Fruit fly (Drosophila melanogaster): ENCODE results near the gene CG32755.

Gene CG32755

dm6 chrX:5949951-5950350 lies at the start of gene CG32755:
Gene CG32755, plus strand, starts transcription at chrX:5950251.
- no peak for TF ChIP-seq CG8478 (optimal IDR thresholded peaks at IDR 0.05)

DNA sequence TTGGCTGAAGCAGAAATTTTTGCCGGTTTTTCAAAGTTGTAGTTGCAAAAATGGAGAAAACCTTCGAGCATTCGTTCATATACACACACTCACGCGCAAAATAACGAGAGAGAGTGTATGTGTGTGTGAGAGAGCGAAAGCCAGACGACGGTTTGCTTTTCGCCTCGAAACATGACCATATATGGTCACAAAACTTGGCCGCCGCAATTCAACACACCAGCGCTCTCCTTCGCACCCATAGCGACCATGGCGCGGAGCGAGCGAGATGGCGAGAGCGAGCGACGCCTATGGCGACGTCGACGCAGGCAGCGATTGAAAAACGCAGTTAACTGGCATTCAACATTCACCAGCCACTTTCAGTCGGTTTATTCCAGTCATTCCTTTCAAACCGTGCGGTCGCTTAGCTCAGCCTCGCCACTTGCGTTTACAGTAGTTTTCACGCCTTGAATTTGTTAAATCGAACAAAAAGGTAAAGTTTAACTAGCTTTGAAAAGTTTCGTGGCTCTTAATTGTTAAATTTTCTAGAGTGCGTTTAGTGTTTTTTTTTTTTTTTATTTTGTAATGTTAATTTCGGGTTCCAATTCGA lies 48.3 kb upstream of the CG32755 start:
- no peak for TF ChIP-seq CTCF (optimal IDR thresholded peaks at IDR 0.05)
- TF ChIP-seq CG8478 (optimal IDR thresholded peaks at IDR 0.05), result no peak

- no peak for TF ChIP-seq CTCF (optimal IDR thresholded peaks at IDR 0.05)
- no peak for TF ChIP-seq CG8478 (optimal IDR thresholded peaks at IDR 0.05)
Measured at dm6 chrX:5902701-5903100, 47.4 kb upstream of the CG32755 start.

dm6 chrX:5904377-5905085 lies 45.5 kb upstream of the CG32755 start:
- TF ChIP-seq CG8478 (optimal IDR thresholded peaks at IDR 0.05), result no peak

DNA sequence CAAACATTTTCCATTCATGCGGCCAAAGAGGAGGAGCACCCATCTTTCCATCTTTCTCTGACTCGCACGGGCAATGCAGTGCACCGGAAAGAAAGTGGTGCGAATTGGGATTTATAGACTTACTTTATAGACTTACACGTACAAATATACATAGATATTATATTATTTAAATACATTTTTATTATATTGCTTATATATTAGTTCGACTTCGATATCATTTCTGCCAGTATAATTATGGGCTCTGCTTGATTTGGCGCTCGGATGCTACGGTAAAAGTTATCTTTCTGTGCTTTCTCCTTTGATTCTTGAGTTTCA lies 45.0 kb upstream of the CG32755 start:
- TF ChIP-seq CG8478 (optimal IDR thresholded peaks at IDR 0.05) (no peak), CTCF (optimal IDR thresholded peaks at IDR 0.05) (no peak)

- TF ChIP-seq CTCF (optimal IDR thresholded peaks at IDR 0.05) (no peak), CG8478 (optimal IDR thresholded peaks at IDR 0.05) (no peak)
Measured at dm6 chrX:5905446-5905845, 44.6 kb upstream of the CG32755 start, which contains the start of gene CG4020. Gene CG4020, plus strand, starts transcription at chrX:5905746.

DNA sequence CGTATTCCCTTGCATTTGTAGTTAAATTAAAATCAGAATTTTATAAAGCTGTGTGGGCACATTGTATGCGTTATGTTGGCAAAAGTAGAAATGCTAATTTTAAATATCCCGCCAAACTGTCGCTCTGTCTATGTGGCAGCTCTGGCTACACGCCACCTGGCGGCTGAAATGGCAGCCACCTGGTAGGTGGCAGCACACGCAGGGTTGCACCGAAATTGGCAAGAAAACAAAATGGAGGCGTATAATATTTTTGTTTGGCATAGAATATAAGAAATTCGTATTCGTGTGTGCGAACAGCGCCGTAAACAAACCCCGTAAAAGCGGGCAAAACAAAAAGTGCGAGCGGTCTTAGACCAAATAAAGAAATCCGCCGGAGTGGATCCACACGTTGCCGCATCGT lies 42.1 kb upstream of the CG32755 start, which contains the start of gene CG12236:
CG12236 (plus strand) TSS at position 220 of the 400 bp plus-strand sequence.
- TF ChIP-seq CG8478 (optimal IDR thresholded peaks at IDR 0.05), result no peak
- peak; percentile 95 to 97 for TF ChIP-seq CTCF (optimal IDR thresholded peaks at IDR 0.05)

DNA sequence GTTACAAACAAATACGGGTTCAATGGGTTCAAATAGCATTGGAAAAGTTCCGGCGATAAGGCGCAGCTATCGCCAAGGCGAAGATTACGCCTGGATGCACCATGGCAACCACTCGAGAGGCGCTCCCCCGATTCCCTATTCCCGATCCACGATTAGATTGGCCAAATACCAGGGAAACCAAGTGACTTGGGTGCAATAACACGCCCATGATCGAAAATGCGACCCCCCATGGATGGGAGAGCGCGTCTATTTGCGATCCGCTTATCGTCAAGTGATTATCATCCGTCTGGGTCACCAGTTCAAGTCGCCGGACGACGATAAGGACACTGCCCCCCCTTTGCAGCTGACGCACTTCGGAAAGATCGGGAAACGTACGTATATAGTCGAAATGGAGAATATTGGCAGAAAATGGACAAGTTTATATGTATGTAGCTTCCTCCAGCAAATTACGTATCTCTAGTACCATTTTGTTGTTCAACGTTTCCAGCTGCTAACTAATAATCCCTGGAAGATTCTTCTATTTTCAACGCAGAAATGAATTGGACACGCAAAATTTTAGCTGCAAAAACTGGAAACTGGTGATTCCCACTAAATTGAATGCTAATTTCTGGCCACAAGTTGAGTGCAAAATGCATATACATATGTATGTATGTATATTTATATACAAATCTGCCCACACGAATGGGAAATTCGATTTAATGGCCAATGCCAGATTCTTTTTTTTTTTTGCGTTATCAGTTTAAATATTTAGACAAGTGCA lies 34.9 kb upstream of the CG32755 start:
- TF ChIP-seq CG8478 (optimal IDR thresholded peaks at IDR 0.05) (no peak), CTCF (optimal IDR thresholded peaks at IDR 0.05) (no peak)

DNA sequence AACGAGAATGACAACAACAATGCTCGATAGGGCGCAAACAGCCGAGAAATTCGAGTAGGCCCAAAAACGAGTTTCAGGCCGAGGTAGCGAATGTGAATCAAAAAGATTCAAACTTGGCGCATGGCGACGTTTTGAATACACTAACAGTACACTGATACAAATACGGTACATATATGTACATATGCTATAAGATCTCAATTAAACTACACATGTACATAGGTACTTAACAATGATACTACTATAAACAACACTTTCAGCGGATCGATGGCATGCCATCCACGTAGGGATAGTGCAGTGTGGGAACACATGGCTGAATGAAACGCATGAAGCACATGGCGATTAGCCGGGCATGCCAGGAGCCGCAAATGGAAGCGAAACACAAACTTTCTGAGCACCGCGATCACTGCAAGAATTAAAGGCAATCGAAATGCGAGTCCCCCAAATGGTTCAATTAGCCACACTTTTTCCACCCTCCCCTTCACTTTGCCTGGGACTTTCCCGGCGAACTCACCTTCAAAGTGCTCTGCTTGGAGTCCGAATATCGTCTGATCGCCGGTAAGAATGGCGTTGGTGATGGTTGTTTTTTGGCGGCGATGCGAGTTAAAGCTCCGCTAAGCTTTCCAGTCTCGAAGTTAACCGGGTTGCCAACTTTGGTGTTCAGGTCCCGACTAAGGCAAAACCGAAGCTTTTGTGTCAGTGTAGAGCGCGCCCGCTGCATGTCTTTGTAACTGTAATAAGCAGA lies 34.1 kb upstream of the CG32755 start:
- TF ChIP-seq CG8478 (optimal IDR thresholded peaks at IDR 0.05) (no peak), CTCF (optimal IDR thresholded peaks at IDR 0.05) (no peak)

dm6 chrX:5916494-5917309 lies 33.3 kb upstream of the CG32755 start, which contains the start of the genes Shmt and CG3726:
Gene Shmt, minus strand, starts transcription at chrX:5916797.
Gene CG3726, plus strand, starts transcription at chrX:5917097.
- peak in 1 of 2 experiments; percentile 7 for TF ChIP-seq CTCF (optimal IDR thresholded peaks at IDR 0.05)
- no peak for TF ChIP-seq CG8478 (optimal IDR thresholded peaks at IDR 0.05)

DNA sequence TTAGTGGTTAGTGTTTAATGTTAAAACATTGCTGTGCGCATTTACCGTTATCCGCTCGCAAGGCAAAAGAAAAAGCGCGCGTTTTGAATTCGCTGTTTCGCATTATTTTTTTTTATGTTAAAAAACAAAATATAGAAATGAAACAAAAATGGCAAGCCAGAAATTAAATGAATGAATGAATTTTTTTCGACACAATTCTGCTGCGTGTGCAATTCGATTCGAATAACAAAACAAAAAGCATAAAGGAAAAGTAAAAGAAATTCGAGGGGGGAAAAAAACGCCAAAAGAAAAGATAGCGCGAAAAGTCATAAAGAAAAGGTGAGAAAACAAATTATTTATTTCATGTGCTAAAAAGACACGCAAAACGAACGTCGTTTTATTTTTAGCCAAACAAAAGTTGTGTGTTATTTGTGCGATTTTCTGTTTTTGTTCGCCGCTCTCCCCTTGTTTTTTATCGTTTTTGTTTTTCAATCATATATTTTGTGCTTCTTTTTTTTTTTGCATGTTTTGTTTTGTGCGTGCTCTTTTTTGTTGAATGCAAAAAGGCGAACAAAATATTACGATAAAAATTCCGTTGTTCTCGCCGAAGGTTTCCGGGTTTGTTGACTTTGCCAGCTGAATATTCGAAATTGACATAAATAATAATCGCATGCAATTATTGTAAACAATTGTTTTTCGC lies 32.6 kb upstream of the CG32755 start:
- no peak for TF ChIP-seq CG8478 (optimal IDR thresholded peaks at IDR 0.05)
- TF ChIP-seq CTCF (optimal IDR thresholded peaks at IDR 0.05), result no peak

- TF ChIP-seq CG8478 (optimal IDR thresholded peaks at IDR 0.05) (no peak), CTCF (optimal IDR thresholded peaks at IDR 0.05) (no peak)
Measured at dm6 chrX:5918499-5919126, 31.4 kb upstream of the CG32755 start.

- no peak for TF ChIP-seq CTCF (optimal IDR thresholded peaks at IDR 0.05)
- TF ChIP-seq CG8478 (optimal IDR thresholded peaks at IDR 0.05), result no peak
Measured at dm6 chrX:5920932-5921331, 29.1 kb upstream of the CG32755 start.
